Worm (Caenorhabditis elegans): ENCODE results near the gene cng-1.

DNA sequence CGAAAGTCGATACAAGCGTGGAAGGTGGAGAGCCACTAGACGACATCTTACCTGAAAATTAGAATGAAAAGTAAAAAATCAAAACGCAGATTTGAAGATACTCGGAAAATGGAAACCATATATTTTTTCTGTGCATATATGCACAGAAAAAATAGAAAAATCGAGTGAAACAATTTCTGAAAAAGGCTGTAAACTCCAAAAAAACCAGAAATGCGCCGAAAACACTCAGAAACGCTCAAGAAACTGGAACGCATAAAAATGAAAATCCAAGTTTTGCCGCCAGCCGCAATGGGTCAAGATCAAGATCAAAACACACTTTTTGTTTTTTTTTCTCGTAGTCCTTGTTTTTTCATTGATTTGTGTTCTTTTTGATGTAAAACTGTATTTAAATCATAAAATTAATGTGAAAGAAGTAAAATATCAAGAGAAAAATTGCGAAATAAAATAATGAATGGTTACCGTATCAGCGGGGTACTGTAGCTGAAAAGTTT lies 38.6 kb downstream of the cng-1 start, which contains the start of gene T01C3.3:
- TF ChIP-seq K09A11.1 (tag; optimal IDR thresholded peaks at IDR 0.05; ENCODE audit: insufficient read depth): no peak
- TF ChIP-seq odd-2 (tag; optimal IDR thresholded peaks at IDR 0.05): no peak
- no peak for TF ChIP-seq rnt-1 (tag; optimal IDR thresholded peaks at IDR 0.05)
- no peak for TF ChIP-seq sdc-2 (tag; optimal IDR thresholded peaks at IDR 0.05)
- TF ChIP-seq elt-4 (tag; optimal IDR thresholded peaks at IDR 0.05): no peak
- no peak for TF ChIP-seq zip-5 (tag; optimal IDR thresholded peaks at IDR 0.05)

All from whole organism, late embryonic.